Fruit fly (Drosophila melanogaster): ENCODE measurements around the gene CG3106.

CG3106 gene

dm6 chrX:9684697-9685567, 22.2 kb upstream of the CG3106 start (continued):
- TF ChIP-seq Hr4 (GFP tag; optimal IDR thresholded peaks at IDR 0.05) (no peak), Eip78C (GFP tag) (peak; percentile 65), vri (GFP tag; optimal IDR thresholded peaks at IDR 0.05) (peak; percentile 13), fd85E (GFP tag; optimal IDR thresholded peaks at IDR 0.05) (no peak), Sox14 (GFP tag; optimal IDR thresholded peaks at IDR 0.05) (peak; percentile 47), CG15336 (GFP tag; IDR thresholded peaks at IDR 0.05) (peak; percentile 76), CG6276 (GFP tag; optimal IDR thresholded peaks at IDR 0.05) (peak; percentile 74), CG31627 (GFP tag; optimal IDR thresholded peaks at IDR 0.05) (no peak), topi (GFP tag; optimal IDR thresholded peaks at IDR 0.05) (no peak), CG11762 (GFP tag; optimal IDR thresholded peaks at IDR 0.05; ENCODE audit: insufficient read depth) (peak; percentile 36), svp (GFP tag) (peak; percentile 54), spab (GFP tag; optimal IDR thresholded peaks at IDR 0.05) (peak; percentile 67), CG11294 (GFP tag; IDR thresholded peaks at IDR 0.05) (peak; percentile 38; the same call in 1 of the 2 replicates), CG8632 (GFP tag; optimal IDR thresholded peaks at IDR 0.05) (no peak), CG8319 (GFP tag; optimal IDR thresholded peaks at IDR 0.05) (no peak), acj6 (GFP tag; optimal IDR thresholded peaks at IDR 0.05) (no peak), CG34406 (GFP tag; optimal IDR thresholded peaks at IDR 0.05) (no peak), net (GFP tag; optimal IDR thresholded peaks at IDR 0.05) (peak; percentile 51), OdsH (GFP tag; optimal IDR thresholded peaks at IDR 0.05) (no peak), fkh (GFP tag; optimal IDR thresholded peaks at IDR 0.05) (no peak), Ets96B (tag; optimal IDR thresholded peaks at IDR 0.05) (peak; percentile 78), lz (GFP tag; optimal IDR thresholded peaks at IDR 0.05) (no peak), CG1621 (tag; optimal IDR thresholded peaks at IDR 0.05) (peak; percentile 84), fd59A (GFP tag; optimal IDR thresholded peaks at IDR 0.05) (peak; percentile 59), Eip93F (GFP tag; optimal IDR thresholded peaks at IDR 0.05) (no peak), CG11902 (GFP tag; optimal IDR thresholded peaks at IDR 0.05) (no peak), Ets21C (GFP tag; optimal IDR thresholded peaks at IDR 0.05) (no peak), pdm3 (GFP tag; optimal IDR thresholded peaks at IDR 0.05) (peak; percentile 55)

- TF ChIP-seq Met (GFP tag; optimal IDR thresholded peaks at IDR 0.05) (no peak), CG11902 (GFP tag; optimal IDR thresholded peaks at IDR 0.05) (no peak), dsx (GFP tag; optimal IDR thresholded peaks at IDR 0.05; ENCODE audit: poor library complexity, severe bottlenecking) (peak; percentile 42), esn (GFP tag; optimal IDR thresholded peaks at IDR 0.05) (no peak), CG11762 (GFP tag; optimal IDR thresholded peaks at IDR 0.05; ENCODE audit: insufficient read depth) (no peak), CG11294 (GFP tag; IDR thresholded peaks at IDR 0.05) (no peak), CG6808 (GFP tag; optimal IDR thresholded peaks at IDR 0.05) (peak; percentile 77), OdsH (GFP tag; optimal IDR thresholded peaks at IDR 0.05) (no peak), Hr38 (GFP tag; optimal IDR thresholded peaks at IDR 0.05) (no peak), spab (GFP tag; optimal IDR thresholded peaks at IDR 0.05) (peak; percentile 59), eg (GFP tag; IDR thresholded peaks at IDR 0.05) (peak; percentile 84), Gug (GFP tag; IDR thresholded peaks at IDR 0.05) (peak; percentile 59), CG15336 (GFP tag; IDR thresholded peaks at IDR 0.05) (peak; percentile 62), Hr4 (GFP tag; optimal IDR thresholded peaks at IDR 0.05) (no peak), CG8632 (GFP tag; optimal IDR thresholded peaks at IDR 0.05) (no peak), fd59A (GFP tag; optimal IDR thresholded peaks at IDR 0.05) (peak; percentile 27), CG34406 (GFP tag; optimal IDR thresholded peaks at IDR 0.05) (no peak), Lpt (GFP tag; optimal IDR thresholded peaks at IDR 0.05) (peak; percentile 56), CG8319 (GFP tag; optimal IDR thresholded peaks at IDR 0.05) (no peak), CG6854 (GFP tag; optimal IDR thresholded peaks at IDR 0.05) (no peak), dac (GFP tag; optimal IDR thresholded peaks at IDR 0.05) (peak; percentile 49), CG6276 (GFP tag; optimal IDR thresholded peaks at IDR 0.05) (no peak), CG7368 (GFP tag; optimal IDR thresholded peaks at IDR 0.05) (no peak), CG3032 (tag; optimal IDR thresholded peaks at IDR 0.05) (peak; percentile 65), acj6 (GFP tag; optimal IDR thresholded peaks at IDR 0.05) (no peak), CG32006 (GFP tag; optimal IDR thresholded peaks at IDR 0.05) (no peak), CG31627 (GFP tag; optimal IDR thresholded peaks at IDR 0.05) (no peak), fkh (GFP tag; optimal IDR thresholded peaks at IDR 0.05) (no peak), CG16779 (tag; optimal IDR thresholded peaks at IDR 0.05) (peak; percentile 56), Eip75B (GFP tag; optimal IDR thresholded peaks at IDR 0.05) (no peak), Ets96B (tag; optimal IDR thresholded peaks at IDR 0.05) (peak; percentile 63), CG6792 (GFP tag; optimal IDR thresholded peaks at IDR 0.05) (peak; percentile 7), Sox102F (GFP tag; optimal IDR thresholded peaks at IDR 0.05) (no peak), lz (GFP tag; optimal IDR thresholded peaks at IDR 0.05) (no peak), cyc (GFP tag; optimal IDR thresholded peaks at IDR 0.05) (no peak), vri (GFP tag; optimal IDR thresholded peaks at IDR 0.05) (no peak), pdm3 (GFP tag; optimal IDR thresholded peaks at IDR 0.05) (no peak)
These were observed 21.5 kb upstream of the CG3106 start for dm6 chrX:9684158-9684557.
